Fruit fly (Drosophila melanogaster) whole organism, embryonic: ENCODE results near the gene Nthl1.

Source experiments
- B-H2 ChIP-seq: fragments of 200-800 bp; sonication (Bioruptor generic); optimal IDR thresholded peaks from 2 replicates; lab custom pipeline; 2018; ENCODE audit warnings: missing biosample characterization, mild to moderate bottlenecking, missing genetic modification characterization
- CG10209 ChIP-seq: fragments of 200-800 bp; sonication (Bioruptor generic); optimal IDR thresholded peaks from 3 replicates; lab custom pipeline; 2017; ENCODE audit warnings: missing biosample characterization, mild to moderate bottlenecking, missing genetic modification characterization, missing genetic modification reagents
- CG10543 ChIP-seq: fragments of 200-800 bp; sonication (Bioruptor generic); optimal IDR thresholded peaks from 3 replicates; lab custom pipeline; 2017; ENCODE audit warnings: missing biosample characterization, mild to moderate bottlenecking, missing genetic modification characterization, moderate library complexity
- CG11247 ChIP-seq: fragments of 200-800 bp; sonication (Bioruptor generic); IDR thresholded peaks from 2 replicates; pipeline ENCODE4 v1.3.6; 2022; ENCODE audit warnings: missing biosample characterization, missing genetic modification characterization
- CG11695 ChIP-seq: fragments of 200-800 bp; sonication (Bioruptor generic); IDR thresholded peaks from 3 replicates; pipeline ENCODE4 v1.3.6; 2022; ENCODE audit warnings: missing biosample characterization, missing genetic modification characterization
- CG12942 ChIP-seq: fragments of 200-800 bp; sonication (Bioruptor generic); optimal IDR thresholded peaks from 3 replicates; lab custom pipeline; 2016; ENCODE audit warnings: missing biosample characterization, missing genetic modification characterization
- CG13296 ChIP-seq: fragments of 200-800 bp; sonication (Bioruptor generic); optimal IDR thresholded peaks from 3 replicates; lab custom pipeline; 2018; ENCODE audit warnings: missing biosample characterization, mild to moderate bottlenecking, missing genetic modification characterization
- CG13424 ChIP-seq: fragments of 200-800 bp; sonication (Bioruptor generic); optimal IDR thresholded peaks from 2 replicates; lab custom pipeline; 2019; ENCODE audit warnings: missing biosample characterization, mild to moderate bottlenecking, missing genetic modification characterization, moderate library complexity
- CG14014 ChIP-seq: fragments of 200-800 bp; sonication (Bioruptor generic); IDR thresholded peaks from 2 replicates; pipeline ENCODE4 v1.3.6; 2022; ENCODE audit warnings: missing biosample characterization, missing genetic modification characterization
- CG14710 ChIP-seq: fragments of 200-800 bp; sonication (Bioruptor generic); optimal IDR thresholded peaks from 3 replicates; lab custom pipeline; 2019; ENCODE audit warnings: missing biosample characterization, mild to moderate bottlenecking, missing genetic modification characterization, moderate library complexity
- CG1602 ChIP-seq: fragments of 200-800 bp; sonication (Bioruptor generic); optimal IDR thresholded peaks from 3 replicates; lab custom pipeline; 2016; ENCODE audit warnings: missing biosample characterization, missing genetic modification characterization
- CG16815 ChIP-seq: fragments of 200-800 bp; sonication (Bioruptor generic); optimal IDR thresholded peaks from 3 replicates; lab custom pipeline; 2017; ENCODE audit warnings: missing biosample characterization, mild to moderate bottlenecking, missing genetic modification characterization
- CG17829 ChIP-seq: fragments of 200-800 bp; optimal IDR thresholded peaks from 2 replicates; lab custom pipeline; 2019; ENCODE audit warnings: missing biosample characterization, mild to moderate bottlenecking, missing genetic modification characterization, moderate library complexity
- CG3726 ChIP-seq: fragments of 200-800 bp; sonication (Bioruptor generic); IDR thresholded peaks from 3 replicates; pipeline ENCODE4, ENCODE4 v1.3.6; 2022; ENCODE audit warnings: missing biosample characterization, missing genetic modification characterization
- CG42726 ChIP-seq: fragments of 200-800 bp; sonication (Bioruptor generic); IDR thresholded peaks from 2 replicates; pipeline ENCODE4 v1.3.6; 2022; ENCODE audit warnings: missing biosample characterization, missing genetic modification characterization; ENCODE audit not compliant: partially characterized antibody
- CG8281 ChIP-seq: fragments of 200-800 bp; sonication (Bioruptor generic); optimal IDR thresholded peaks from 2 replicates; lab custom pipeline; 2018; ENCODE audit warnings: missing biosample characterization, mild to moderate bottlenecking, missing genetic modification characterization, moderate library complexity
- CG8478 ChIP-seq: fragments of >200 bp; optimal IDR thresholded peaks from 2 replicates; lab custom pipeline; 2018
- CTCF ChIP-seq: fragments of 200-800 bp; sonication (Bioruptor generic); optimal IDR thresholded peaks from 2 replicates; lab custom pipeline; 2017; ENCODE audit warnings: missing biosample characterization, mild to moderate bottlenecking, missing genetic modification characterization, moderate library complexity
- GATAe ChIP-seq: fragments of 200-800 bp; sonication (Bioruptor generic); conservative IDR thresholded peaks from 2 replicates; pipeline ENCODE4 v1.3.6; 2022; ENCODE audit warnings: missing biosample characterization, missing genetic modification characterization
- Hey ChIP-seq: fragments of 200-800 bp; sonication (Bioruptor generic); optimal IDR thresholded peaks from 3 replicates; lab custom pipeline; 2018; ENCODE audit warnings: missing biosample characterization, mild to moderate bottlenecking, missing genetic modification characterization
- Mes4 ChIP-seq: fragments of 200-800 bp; sonication (Bioruptor generic); optimal IDR thresholded peaks from 2 replicates; lab custom pipeline; 2016; ENCODE audit warnings: missing biosample characterization, missing genetic modification characterization
- NfI ChIP-seq: fragments of 200-800 bp; sonication (Bioruptor generic); optimal IDR thresholded peaks from 3 replicates; lab custom pipeline; 2018; ENCODE audit warnings: missing biosample characterization, mild to moderate bottlenecking, missing genetic modification characterization, moderate library complexity
- Opbp ChIP-seq: fragments of 200-800 bp; sonication (Bioruptor generic); IDR thresholded peaks from 3 replicates; pipeline ENCODE4 v1.3.6; 2022; ENCODE audit warnings: missing biosample characterization, missing genetic modification characterization; ENCODE audit not compliant: partially characterized antibody
- Ptx1 ChIP-seq: fragments of 200-800 bp; sonication (Bioruptor generic); IDR thresholded peaks from 2 replicates; pipeline ENCODE4 v1.3.6; 2022; ENCODE audit warnings: missing biosample characterization, missing genetic modification characterization
- Rx ChIP-seq: fragments of 200-800 bp; sonication (Bioruptor generic); IDR thresholded peaks from 2 replicates; pipeline ENCODE4 v1.3.6; 2022; ENCODE audit warnings: missing biosample characterization, missing genetic modification characterization
- Sox100B ChIP-seq: fragments of 200-800 bp; sonication (Bioruptor generic); optimal IDR thresholded peaks from 3 replicates; lab custom pipeline; 2018; ENCODE audit warnings: missing biosample characterization, mild to moderate bottlenecking, missing genetic modification characterization
- Stat92E ChIP-seq, 3 experiments: fragments of >200 bp in 2 of 3; fragments of 200-800 bp in 1 of 3; sonication (Bioruptor generic) in 1 of 3; optimal IDR thresholded peaks; 2 replicates each; lab custom pipeline; 2017 to 2019; ENCODE audit warnings: missing biosample characterization in 3 of 3, missing genetic modification characterization in 3 of 3, mild to moderate bottlenecking in 1 of 3, moderate library complexity in 1 of 3
- Tbp ChIP-seq: fragments of >200 bp; optimal IDR thresholded peaks from 2 replicates; lab custom pipeline; 2018; ENCODE audit warnings: missing biosample characterization, missing genetic modification characterization
- ac ChIP-seq: fragments of 200-800 bp; sonication (Bioruptor generic); optimal IDR thresholded peaks from 3 replicates; lab custom pipeline; 2017; ENCODE audit warnings: missing biosample characterization, mild to moderate bottlenecking, missing genetic modification characterization
- ase ChIP-seq: fragments of 200-800 bp; sonication (Bioruptor generic); IDR thresholded peaks from 3 replicates; pipeline ENCODE4 v1.3.6; 2022; ENCODE audit warnings: missing biosample characterization, missing genetic modification characterization
- cato ChIP-seq: fragments of 200-800 bp; sonication (Bioruptor generic); optimal IDR thresholded peaks from 2 replicates; lab custom pipeline; 2016; ENCODE audit warnings: missing biosample characterization, missing genetic modification characterization, borderline replicate concordance
- caup ChIP-seq: fragments of 200-800 bp; sonication (Bioruptor generic); optimal IDR thresholded peaks from 3 replicates; lab custom pipeline; 2017; ENCODE audit warnings: missing biosample characterization, mild to moderate bottlenecking, missing genetic modification characterization, moderate library complexity; ENCODE audit not compliant: severe bottlenecking
- cg ChIP-seq: fragments of 200-800 bp; sonication (Bioruptor generic); optimal IDR thresholded peaks from 3 replicates; lab custom pipeline; 2019; ENCODE audit warnings: missing biosample characterization, mild to moderate bottlenecking, missing genetic modification characterization, moderate library complexity
- ci ChIP-seq: fragments of 200-800 bp; sonication (Bioruptor generic); IDR thresholded peaks from 3 replicates; pipeline ENCODE4 v1.3.6; 2022; ENCODE audit warnings: missing biosample characterization, missing genetic modification characterization
- crp ChIP-seq, 2 experiments: fragments of 200-800 bp; sonication (Bioruptor generic); optimal IDR thresholded peaks; 2 replicates in 1 of 2; 3 replicates in 1 of 2; lab custom pipeline; 2017; ENCODE audit warnings: missing biosample characterization in 2 of 2, missing genetic modification characterization in 2 of 2, mild to moderate bottlenecking in 1 of 2, moderate library complexity in 1 of 2
- dan ChIP-seq: fragments of 200-800 bp; sonication (Bioruptor generic); IDR thresholded peaks from 2 replicates; pipeline ENCODE4 v1.3.6; 2022; ENCODE audit warnings: missing biosample characterization, missing genetic modification characterization
- dm ChIP-seq: fragments of 200-800 bp; sonication (Bioruptor generic); optimal IDR thresholded peaks from 3 replicates; lab custom pipeline; 2016; ENCODE audit warnings: missing biosample characterization, missing genetic modification characterization
- dpn ChIP-seq, 2 experiments: fragments of 200-800 bp; sonication (Bioruptor generic); optimal IDR thresholded peaks; 3 replicates each; lab custom pipeline; 2016; ENCODE audit warnings: missing biosample characterization in 2 of 2, missing genetic modification characterization in 2 of 2
- emc ChIP-seq: fragments of 200-800 bp; sonication (Bioruptor generic); optimal IDR thresholded peaks from 2 replicates; lab custom pipeline; 2016; ENCODE audit warnings: missing biosample characterization, missing genetic modification characterization
- eyg ChIP-seq: fragments of 200-800 bp; sonication (Bioruptor generic); optimal IDR thresholded peaks from 3 replicates; lab custom pipeline; 2016; ENCODE audit warnings: missing biosample characterization, missing genetic modification characterization
- ham ChIP-seq: fragments of 200-800 bp; sonication (Bioruptor generic); IDR thresholded peaks from 2 replicates; pipeline ENCODE4 v1.3.6; 2022; ENCODE audit warnings: missing biosample characterization, missing genetic modification characterization
- jigr1 ChIP-seq: fragments of 200-800 bp; sonication (Bioruptor generic); IDR thresholded peaks from 3 replicates; pipeline ENCODE4 v1.3.6; 2022; ENCODE audit warnings: missing biosample characterization, missing genetic modification characterization
- jumu ChIP-seq: fragments of 200-800 bp; sonication (Bioruptor generic); optimal IDR thresholded peaks from 3 replicates; lab custom pipeline; 2016; ENCODE audit warnings: missing biosample characterization, missing genetic modification characterization
- nmo ChIP-seq: fragments of 200-800 bp; sonication (Bioruptor generic); optimal IDR thresholded peaks from 2 replicates; lab custom pipeline; 2018; ENCODE audit warnings: missing biosample characterization, mild to moderate bottlenecking, missing genetic modification characterization, moderate library complexity
- odd ChIP-seq: fragments of 200-800 bp; sonication (Bioruptor generic); optimal IDR thresholded peaks from 2 replicates; lab custom pipeline; 2017; ENCODE audit warnings: missing biosample characterization, mild to moderate bottlenecking, missing genetic modification characterization
- pum ChIP-seq: fragments of 200-800 bp; sonication (Bioruptor generic); optimal IDR thresholded peaks from 2 replicates; lab custom pipeline; 2016; ENCODE audit warnings: missing biosample characterization, missing genetic modification characterization
- sim ChIP-seq: fragments of 200-800 bp; sonication (Bioruptor generic); IDR thresholded peaks from 2 replicates; pipeline ENCODE4 v1.3.6; 2022; ENCODE audit warnings: missing biosample characterization, missing genetic modification characterization
- so ChIP-seq: fragments of 200-800 bp; sonication (Bioruptor generic); IDR thresholded peaks from 3 replicates; pipeline ENCODE4 v1.3.6; 2022; ENCODE audit warnings: missing biosample characterization, missing genetic modification characterization
- sqz ChIP-seq: fragments of 200-800 bp; sonication (Bioruptor generic); optimal IDR thresholded peaks from 3 replicates; lab custom pipeline; 2018; ENCODE audit warnings: missing biosample characterization, mild to moderate bottlenecking, missing genetic modification characterization
- tna ChIP-seq: fragments of 200-800 bp; sonication (Bioruptor generic); IDR thresholded peaks from 2 replicates; pipeline ENCODE4 v1.3.6; 2022; ENCODE audit warnings: missing biosample characterization, missing genetic modification characterization; ENCODE audit not compliant: partially characterized antibody
- yki ChIP-seq: fragments of >200 bp; optimal IDR thresholded peaks from 3 replicates; lab custom pipeline; 2018

The Nthl1 gene

dm6 chr2L:20974037-20974646 lies 46.5 kb upstream of the Nthl1 start (continued):
- no peak for TF ChIP-seq ac (GFP tag; lab: Kevin White, UChicago)
- 0 out of 2 replicates have a peak, but pooled peaks have one; percentile 40 for TF ChIP-seq Ptx1 (GFP tag; lab: Robert Waterston, UW)
- TF ChIP-seq jigr1 (GFP tag; lab: Robert Waterston, UW) = no peak
- TF ChIP-seq pum = peak; percentile 53
- peak; percentile 11 for TF ChIP-seq jumu (GFP tag; lab: Kevin White, UChicago)
- TF ChIP-seq CG13296 = no peak
- no peak for TF ChIP-seq ase
- TF ChIP-seq CG12942 (GFP tag; lab: Kevin White, UChicago) = peak; percentile 42
- peak; percentile 46 for TF ChIP-seq Sox100B (GFP tag; lab: Kevin White, UChicago)
- no peak for TF ChIP-seq cato (GFP tag; lab: Kevin White, UChicago)
- TF ChIP-seq Mes4 = peak; percentile 37
- peak; percentile 28 for TF ChIP-seq CG16815 (GFP tag; lab: Kevin White, UChicago)
- TF ChIP-seq Tbp (GFP tag; lab: Kevin White, UChicago) = no peak
- TF ChIP-seq GATAe (GFP tag; lab: Robert Waterston, UW) = no peak
- TF ChIP-seq CG1602 = peak; percentile 49
- TF ChIP-seq cg (GFP tag; lab: Kevin White, UChicago) = no peak
- peak; percentile 51 for TF ChIP-seq CG13424 (tag; lab: Kevin White, UChicago)
- no peak for TF ChIP-seq CG42726 (GFP tag; lab: Robert Waterston, UW)
- TF ChIP-seq CG14710 (tag; lab: Kevin White, UChicago) = peak; percentile 63
- 0 out of 2 replicates have a peak, but pooled peaks have one; percentile 26 for TF ChIP-seq CG11247 (GFP tag; lab: Robert Waterston, UW)
- no peak for TF ChIP-seq crp (GFP tag; optimal IDR thresholded peaks at IDR 0.05; lab: Kevin White, UChicago)
- no peak for TF ChIP-seq Hey (tag; lab: Kevin White, UChicago)
- TF ChIP-seq sim (GFP tag; lab: Robert Waterston, UW) = no peak
- no peak for TF ChIP-seq CG14014 (GFP tag; lab: Robert Waterston, UW)
- TF ChIP-seq Rx (GFP tag; lab: Robert Waterston, UW) = peak; percentile 38; the same call in 1 of the 2 replicates
- no peak for TF ChIP-seq B-H2 (GFP tag; lab: Kevin White, UChicago)
- no peak for TF ChIP-seq tna (GFP tag; lab: Robert Waterston, UW)
- TF ChIP-seq CG17829 (tag; lab: Kevin White, UChicago) = peak; percentile 66
- TF ChIP-seq Stat92E (GFP tag; optimal IDR thresholded peaks at IDR 0.05; lab: Kevin White, UChicago) = no peak
- TF ChIP-seq CG10543 = no peak
- no peak for TF ChIP-seq so (GFP tag; lab: Robert Waterston, UW)
- no peak for TF ChIP-seq dm
- no peak for TF ChIP-seq CG8281 (tag; lab: Kevin White, UChicago)
- no peak for TF ChIP-seq yki
- TF ChIP-seq ci (GFP tag; lab: Robert Waterston, UW) = peak; percentile 75
- TF ChIP-seq eyg (GFP tag; lab: Kevin White, UChicago) = no peak
- TF ChIP-seq Opbp (GFP tag; lab: Robert Waterston, UW) = no peak
- peak; percentile 34 for TF ChIP-seq NfI
- no peak for TF ChIP-seq CG3726 (GFP tag; lab: Robert Waterston, UW)
- peak; percentile 67 for TF ChIP-seq nmo (GFP tag; lab: Kevin White, UChicago)
- TF ChIP-seq odd (GFP tag; lab: Kevin White, UChicago) = no peak
- no peak for TF ChIP-seq CG11695 (GFP tag; lab: Robert Waterston, UW)
- TF ChIP-seq CTCF (GFP tag; lab: Kevin White, UChicago) = no peak
- no peak for TF ChIP-seq CG8478 (lab: Kevin White, UChicago)
- TF ChIP-seq ham (GFP tag; lab: Robert Waterston, UW) = no peak
- TF ChIP-seq dan (GFP tag; lab: Robert Waterston, UW) = no peak
- no peak for TF ChIP-seq sqz (GFP tag; lab: Kevin White, UChicago)
- peak; percentile 29 for TF ChIP-seq CG10209 (GFP tag; lab: Kevin White, UChicago)
- TF ChIP-seq dpn (GFP tag; optimal IDR thresholded peaks at IDR 0.05; lab: Kevin White, UChicago) = peak; percentile 40 to 67
- TF ChIP-seq caup (GFP tag; lab: Kevin White, UChicago) = no peak
- no peak for TF ChIP-seq emc (GFP tag; lab: Kevin White, UChicago)
